Worm (Caenorhabditis elegans) whole organism, late embryonic: ENCODE measurements around the gene F41B5.12.
A peak's percentile ranks its signal among the peaks of the same experiment; 100 is the strongest.

Experiments
- C08G9.2 ChIP-seq: sonication (generic microtip); optimal IDR thresholded peaks from 2 replicates; lab custom pipeline; 2016; ENCODE audit warnings: mild to moderate bottlenecking, missing genetic modification characterization, moderate library complexity, missing compliant biosample characterization
- C38D4.7 ChIP-seq: fragments of 200-800 bp; sonication (Bioruptor generic); optimal IDR thresholded peaks from 2 replicates; lab custom pipeline; 2018; ENCODE audit warnings: mild to moderate bottlenecking, missing genetic modification characterization, moderate library complexity, missing compliant biosample characterization
- K02D7.2 ChIP-seq: sonication (generic microtip); optimal IDR thresholded peaks from 2 replicates; lab custom pipeline; 2017; ENCODE audit warnings: mild to moderate bottlenecking, missing genetic modification characterization, missing compliant biosample characterization
- K09A11.1 ChIP-seq: sonication (generic microtip); optimal IDR thresholded peaks from 2 replicates; lab custom pipeline; 2017; ENCODE audit warnings: antibody characterized with exemption, mild to moderate bottlenecking, missing genetic modification characterization, missing compliant biosample characterization; ENCODE audit not compliant: insufficient read depth
- T23F11.4 ChIP-seq: fragments of 200-800 bp; sonication (Bioruptor generic); optimal IDR thresholded peaks from 2 replicates; lab custom pipeline; 2018; ENCODE audit warnings: mild to moderate bottlenecking, missing genetic modification characterization, missing compliant biosample characterization
- ceh-14 ChIP-seq: sonication (generic microtip); optimal IDR thresholded peaks from 2 replicates; lab custom pipeline; 2016; ENCODE audit warnings: missing genotype, missing genetic modification characterization, missing compliant biosample characterization
- ceh-18 ChIP-seq: sonication (generic microtip); optimal IDR thresholded peaks from 2 replicates; lab custom pipeline; 2016; ENCODE audit warnings: missing genetic modification characterization, missing compliant biosample characterization
- ceh-24 ChIP-seq: sonication (generic microtip); optimal IDR thresholded peaks from 2 replicates; lab custom pipeline; 2016; ENCODE audit warnings: mild to moderate bottlenecking, missing genetic modification characterization, missing compliant biosample characterization
- ceh-30 ChIP-seq: fragments of 150-350 bp; optimal IDR thresholded peaks from 2 replicates; lab custom pipeline; 2014; ENCODE audit warnings: missing biosample characterization, missing genetic modification characterization
- ceh-6 ChIP-seq: fragments of 200-800 bp; sonication (Bioruptor generic); optimal IDR thresholded peaks from 2 replicates; lab custom pipeline; 2018; ENCODE audit warnings: mild to moderate bottlenecking, missing genetic modification characterization, missing compliant biosample characterization
- dve-1 ChIP-seq: sonication (generic microtip); optimal IDR thresholded peaks from 2 replicates; lab custom pipeline; 2017; ENCODE audit warnings: antibody characterized with exemption, mild to moderate bottlenecking, missing genetic modification characterization, missing compliant biosample characterization
- eyg-1 ChIP-seq: sonication (generic microtip); optimal IDR thresholded peaks from 2 replicates; lab custom pipeline; 2016; ENCODE audit warnings: missing genotype, missing genetic modification characterization, missing compliant biosample characterization
- fax-1 ChIP-seq: sonication (generic microtip); optimal IDR thresholded peaks from 2 replicates; lab custom pipeline; 2016; ENCODE audit warnings: missing genotype, missing genetic modification characterization, missing compliant biosample characterization
- fkh-10 ChIP-seq: fragments of 150-350 bp; optimal IDR thresholded peaks from 2 replicates; lab custom pipeline; 2014; ENCODE audit warnings: missing biosample characterization, missing genetic modification reagents, missing genetic modification characterization
- fkh-6 ChIP-seq: sonication (generic microtip); optimal IDR thresholded peaks from 2 replicates; lab custom pipeline; 2016; ENCODE audit warnings: missing genetic modification characterization, missing compliant biosample characterization
- gmeb-2 ChIP-seq: sonication (generic microtip); optimal IDR thresholded peaks from 2 replicates; lab custom pipeline; 2016; ENCODE audit warnings: missing genetic modification characterization, inconsistent platforms, missing compliant biosample characterization
- hlh-13 ChIP-seq: fragments of 200-800 bp; sonication (Bioruptor generic); optimal IDR thresholded peaks from 2 replicates; lab custom pipeline; 2018; ENCODE audit warnings: mild to moderate bottlenecking, missing genetic modification characterization, missing compliant biosample characterization
- hlh-30 ChIP-seq: sonication (generic microtip); optimal IDR thresholded peaks from 2 replicates; lab custom pipeline; 2017; ENCODE audit warnings: antibody characterized with exemption, missing genetic modification characterization, missing compliant biosample characterization; ENCODE audit not compliant: insufficient read depth
- hlh-6 ChIP-seq: sonication (generic microtip); optimal IDR thresholded peaks from 2 replicates; lab custom pipeline; 2016; ENCODE audit warnings: missing genotype, missing genetic modification characterization, missing compliant biosample characterization
- lim-6 ChIP-seq: sonication (generic microtip); optimal IDR thresholded peaks from 2 replicates; lab custom pipeline; 2016; ENCODE audit warnings: missing genetic modification characterization, missing compliant biosample characterization
- lin-11 ChIP-seq: fragments of 200-800 bp; sonication (Bioruptor generic); optimal IDR thresholded peaks from 2 replicates; lab custom pipeline; 2018; ENCODE audit warnings: mild to moderate bottlenecking, missing genetic modification characterization, missing compliant biosample characterization
- madf-2 ChIP-seq: sonication (generic microtip); optimal IDR thresholded peaks from 2 replicates; lab custom pipeline; 2017; ENCODE audit warnings: missing genetic modification characterization, missing compliant biosample characterization
- mec-3 ChIP-seq: sonication (generic microtip); optimal IDR thresholded peaks from 2 replicates; lab custom pipeline; 2016; ENCODE audit warnings: borderline replicate concordance, missing genetic modification characterization, missing compliant biosample characterization
- nhr-11 ChIP-seq: fragments of 150-350 bp; optimal IDR thresholded peaks from 2 replicates; lab custom pipeline; 2014; ENCODE audit warnings: missing biosample characterization, missing genetic modification characterization
- npax-4 ChIP-seq: sonication (generic microtip); optimal IDR thresholded peaks from 2 replicates; lab custom pipeline; 2016; ENCODE audit warnings: missing genetic modification characterization, missing compliant biosample characterization
- odd-2 ChIP-seq: sonication (generic microtip); optimal IDR thresholded peaks from 2 replicates; lab custom pipeline; 2017; ENCODE audit warnings: antibody characterized with exemption, mild to moderate bottlenecking, missing genetic modification characterization, missing compliant biosample characterization
- pat-9 ChIP-seq: fragments of 200-800 bp; sonication (Bioruptor generic); optimal IDR thresholded peaks from 2 replicates; lab custom pipeline; 2018; ENCODE audit warnings: mild to moderate bottlenecking, missing genetic modification characterization, moderate library complexity, missing compliant biosample characterization
- pax-1 ChIP-seq: fragments of 150-350 bp; optimal IDR thresholded peaks from 2 replicates; lab custom pipeline; 2014; ENCODE audit warnings: missing biosample characterization, missing genetic modification characterization
- pha-2 ChIP-seq: sonication (generic microtip); optimal IDR thresholded peaks from 2 replicates; lab custom pipeline; 2017; ENCODE audit warnings: mild to moderate bottlenecking, missing genetic modification characterization, missing compliant biosample characterization
- pros-1 ChIP-seq: fragments of 150-350 bp; optimal IDR thresholded peaks from 2 replicates; lab custom pipeline; 2014; ENCODE audit warnings: missing biosample characterization, missing genetic modification reagents, missing genetic modification characterization
- ref-2 ChIP-seq: sonication (generic microtip); optimal IDR thresholded peaks from 2 replicates; lab custom pipeline; 2016; ENCODE audit warnings: missing genetic modification characterization, missing compliant biosample characterization
- rnt-1 ChIP-seq: sonication (generic microtip); optimal IDR thresholded peaks from 2 replicates; lab custom pipeline; 2016; ENCODE audit warnings: missing genetic modification characterization, missing compliant biosample characterization
- sox-4 ChIP-seq: sonication (generic microtip); optimal IDR thresholded peaks from 2 replicates; lab custom pipeline; 2017; ENCODE audit warnings: mild to moderate bottlenecking, missing genetic modification characterization, inconsistent platforms, missing compliant biosample characterization
- tbx-2 ChIP-seq: sonication (generic microtip); optimal IDR thresholded peaks from 2 replicates; lab custom pipeline; 2016; ENCODE audit warnings: missing genetic modification characterization, missing compliant biosample characterization
- tbx-7 ChIP-seq: sonication (generic microtip); optimal IDR thresholded peaks from 2 replicates; lab custom pipeline; 2016; ENCODE audit warnings: missing genotype, missing genetic modification characterization, missing compliant biosample characterization
- ttx-3 ChIP-seq: sonication (generic microtip); optimal IDR thresholded peaks from 2 replicates; lab custom pipeline; 2016; ENCODE audit warnings: missing genetic modification reagents, missing genetic modification characterization, missing compliant biosample characterization
- unc-3 ChIP-seq, 2 experiments: fragments of 200-800 bp in 1 of 2; sonication (Bioruptor generic) in 1 of 2; sonication (generic microtip) in 1 of 2; conservative IDR thresholded peaks in 1 of 2; optimal IDR thresholded peaks in 1 of 2; 2 replicates each; pipeline versions ENCODE4 v1.3.6 to Lab custom; 2016 to 2022; ENCODE audit warnings: missing compliant biosample characterization in 2 of 2, missing genetic modification characterization in 2 of 2, missing genetic modification reagents in 1 of 2
- zip-5 ChIP-seq: sonication (generic microtip); optimal IDR thresholded peaks from 2 replicates; lab custom pipeline; 2016; ENCODE audit warnings: missing genetic modification characterization, missing compliant biosample characterization
- ztf-16 ChIP-seq: sonication (generic microtip); optimal IDR thresholded peaks from 2 replicates; lab custom pipeline; 2017; ENCODE audit warnings: missing genetic modification characterization, missing compliant biosample characterization

Gene F41B5.12

ce11 chrV:2260660-2261059 lies at the start of gene F41B5.12:
Gene F41B5.12, plus strand, starts transcription at chrV:2260960.
- no peak for TF ChIP-seq ceh-18

DNA sequence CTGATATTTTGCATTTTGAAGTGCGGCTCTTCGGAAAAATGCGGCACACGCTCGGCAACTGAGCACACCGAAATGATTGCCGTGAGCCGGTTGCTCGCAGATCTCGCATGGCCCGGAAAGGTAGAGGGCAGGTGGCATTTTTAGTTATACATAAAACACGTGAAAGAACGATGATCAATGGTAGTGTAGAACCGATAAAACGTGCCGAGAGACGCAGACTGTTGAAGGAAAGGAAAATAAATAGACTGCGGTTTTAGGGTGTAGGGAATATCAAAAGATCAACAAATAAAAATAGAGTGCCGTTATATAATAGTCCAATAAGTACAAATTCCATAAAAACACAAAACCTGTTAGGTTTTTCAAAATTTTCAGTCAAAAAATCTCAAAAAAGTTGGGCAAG lies 48.8 kb upstream of the F41B5.12 start, which contains the start of gene nhr-133:
Gene nhr-133 (minus strand): TSS at position 183 of the 400 bp plus-strand sequence.
- TF ChIP-seq hlh-30 (peak; percentile 37), mec-3 (tag; lab: Kevin White, UChicago) (no peak)

- TF ChIP-seq dve-1 (tag; lab: Kevin White, UChicago) (no peak), ref-2 (tag; lab: Kevin White, UChicago) (no peak), hlh-30 (no peak), K09A11.1 (tag; lab: Kevin White, UChicago) (no peak), tbx-7 (tag; lab: Kevin White, UChicago) (no peak), nhr-11 (no peak), lim-6 (no peak), gmeb-2 (tag; lab: Kevin White, UChicago) (no peak), eyg-1 (no peak), ceh-18 (no peak), lin-11 (tag; lab: Kevin White, UChicago) (no peak), pax-1 (tag; lab: Kevin White, UChicago) (no peak), tbx-2 (tag; lab: Kevin White, UChicago) (no peak), sox-4 (tag; lab: Kevin White, UChicago) (no peak), npax-4 (tag; lab: Kevin White, UChicago) (no peak), zip-5 (no peak), ttx-3 (tag; lab: Kevin White, UChicago) (no peak), madf-2 (no peak), odd-2 (no peak), pros-1 (tag; lab: Kevin White, UChicago) (no peak)
- TF ChIP-seq, all 69 proteins: peak for 0
Measured at ce11 chrV:2214428-2215038, 46.2 kb upstream of the F41B5.12 start, which contains the start of gene nhr-184. Gene nhr-184, minus strand, starts transcription at chrV:2214478.

- TF ChIP-seq C38D4.7 (GFP tag; lab: Kevin White, UChicago) (no peak), pax-1 (tag; lab: Kevin White, UChicago) (no peak), hlh-13 (no peak), pros-1 (tag; lab: Kevin White, UChicago) (no peak), T23F11.4 (GFP tag; lab: Kevin White, UChicago) (no peak), rnt-1 (tag; lab: Kevin White, UChicago) (no peak), fkh-10 (GFP tag; lab: Kevin White, UChicago) (no peak), pha-2 (tag; lab: Kevin White, UChicago) (no peak), gmeb-2 (tag; lab: Kevin White, UChicago) (no peak), hlh-6 (tag; lab: Kevin White, UChicago) (no peak), fkh-6 (tag; lab: Kevin White, UChicago) (no peak), eyg-1 (no peak), ceh-6 (GFP tag; lab: Kevin White, UChicago) (no peak), fax-1 (tag; lab: Kevin White, UChicago) (no peak)
Measured at ce11 chrV:2215352-2215751, 45.4 kb upstream of the F41B5.12 start, which contains the start of gene nstp-8. Gene nstp-8, plus strand, starts transcription at chrV:2215652.

DNA sequence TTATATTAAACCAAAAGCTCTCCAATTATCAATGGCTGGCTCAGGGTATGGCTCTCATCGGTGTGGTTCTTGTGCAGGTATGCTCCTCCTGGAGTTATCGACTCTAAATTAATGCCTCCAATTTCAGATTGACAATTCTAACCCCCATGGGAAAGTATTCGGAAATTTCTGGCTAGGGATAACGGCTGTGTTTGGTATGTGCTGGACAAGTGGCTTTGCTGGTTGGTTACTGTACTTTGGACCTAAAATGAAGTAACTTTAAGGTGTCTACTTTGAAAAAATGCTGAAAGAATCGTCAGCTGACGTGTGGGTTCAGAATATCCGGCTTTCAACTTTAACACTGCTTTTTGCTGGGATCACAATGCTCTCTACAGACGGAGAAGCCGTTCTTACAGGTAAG lies 43.8 kb upstream of the F41B5.12 start:
- no peak for TF ChIP-seq pat-9 (tag; lab: Kevin White, UChicago)
- TF ChIP-seq C38D4.7 (GFP tag; lab: Kevin White, UChicago): no peak
- TF ChIP-seq K02D7.2 (tag; lab: Kevin White, UChicago): no peak
- TF ChIP-seq npax-4 (tag; lab: Kevin White, UChicago): no peak
- TF ChIP-seq ztf-16: no peak
- no peak for TF ChIP-seq ceh-24
- TF ChIP-seq ceh-14 (tag; lab: Kevin White, UChicago): no peak
- no peak for TF ChIP-seq C08G9.2 (tag; lab: Kevin White, UChicago)
- no peak for TF ChIP-seq ceh-30
- TF ChIP-seq unc-3 (GFP tag; conservative IDR thresholded peaks at IDR 0.05; lab: Robert Waterston, UW): no peak
- TF ChIP-seq unc-3 (tag; optimal IDR thresholded peaks at IDR 0.05; lab: Kevin White, UChicago): no peak
